Worm (Caenorhabditis elegans): ENCODE data around the gene odr-10.

- TF ChIP-seq nhr-10 (tag; optimal IDR thresholded peaks at IDR 0.05), result no peak
- TF ChIP-seq egl-27 (tag; optimal IDR thresholded peaks at IDR 0.05), result no peak
- no peak for TF ChIP-seq snpc-4 (tag; optimal IDR thresholded peaks at IDR 0.05)
- no peak for TF ChIP-seq rbr-2 (tag; optimal IDR thresholded peaks at IDR 0.05)
- no peak for TF ChIP-seq mep-1 (tag; optimal IDR thresholded peaks at IDR 0.05)
- TF ChIP-seq dmd-6 (GFP tag; IDR thresholded peaks at IDR 0.05), result peak; percentile 38; the same call in 1 of the 2 replicates
- TF ChIP-seq attf-4 (tag; optimal IDR thresholded peaks at IDR 0.05), result no peak
- TF ChIP-seq ama-1 (optimal IDR thresholded peaks at IDR 0.05), result no peak
- no peak for TF ChIP-seq fkh-10 (GFP tag; optimal IDR thresholded peaks at IDR 0.05)
- TF ChIP-seq T26A8.4 (GFP tag; IDR thresholded peaks at IDR 0.05), result no peak
Measured at ce11 chrX:6819633-6820032, 46.1 kb downstream of the odr-10 start.

All from whole organism, L4 larva.